Worm (Caenorhabditis elegans): ENCODE measurements around the gene T01B7.9.

Gene T01B7.9

ce11 chrII:8764332-8764731 lies 37.7 kb upstream of the T01B7.9 start:
- no peak for TF ChIP-seq pha-4 (tag; optimal IDR thresholded peaks at IDR 0.05)
- no peak for TF ChIP-seq ZK546.5 (tag; optimal IDR thresholded peaks at IDR 0.05)
- no peak for TF ChIP-seq ztf-11 (tag; optimal IDR thresholded peaks at IDR 0.05)
- no peak for TF ChIP-seq nhr-11 (tag; optimal IDR thresholded peaks at IDR 0.05)
- no peak for TF ChIP-seq nhr-23 (tag; optimal IDR thresholded peaks at IDR 0.05)
- TF ChIP-seq nhr-76 (tag; optimal IDR thresholded peaks at IDR 0.05) = no peak
- no peak for TF ChIP-seq fkh-10 (GFP tag; optimal IDR thresholded peaks at IDR 0.05)
- no peak for TF ChIP-seq nhr-67 (tag; optimal IDR thresholded peaks at IDR 0.05)
- no peak for TF ChIP-seq unc-62 (GFP tag; optimal IDR thresholded peaks at IDR 0.05)
- no peak for TF ChIP-seq jun-1 (tag; optimal IDR thresholded peaks at IDR 0.05)
- TF ChIP-seq nfya-1 (tag; optimal IDR thresholded peaks at IDR 0.05; ENCODE audit: insufficient read depth) = no peak
- no peak for TF ChIP-seq fos-1 (tag; optimal IDR thresholded peaks at IDR 0.05)
- no peak for TF ChIP-seq sea-2 (GFP tag; optimal IDR thresholded peaks at IDR 0.05)

ce11 chrII:8763367-8763766 lies 36.8 kb upstream of the T01B7.9 start:
- TF ChIP-seq hmg-11 (tag; optimal IDR thresholded peaks at IDR 0.05) (no peak), elt-1 (tag; optimal IDR thresholded peaks at IDR 0.05) (no peak), nhr-28 (tag; optimal IDR thresholded peaks at IDR 0.05) (no peak), eor-1 (tag; optimal IDR thresholded peaks at IDR 0.05) (no peak), elt-3 (tag; optimal IDR thresholded peaks at IDR 0.05) (no peak), nfya-1 (tag; optimal IDR thresholded peaks at IDR 0.05; ENCODE audit: insufficient read depth) (no peak), nhr-25 (tag; optimal IDR thresholded peaks at IDR 0.05) (no peak), ceh-28 (tag; optimal IDR thresholded peaks at IDR 0.05) (no peak)

ce11 chrII:8761739-8762138 lies 35.1 kb upstream of the T01B7.9 start:
- TF ChIP-seq nhr-43 (tag; optimal IDR thresholded peaks at IDR 0.05; ENCODE audit: poor library complexity, severe bottlenecking) (no peak), pha-4 (tag; optimal IDR thresholded peaks at IDR 0.05) (peak; percentile 20), elt-2 (tag; optimal IDR thresholded peaks at IDR 0.05) (peak; percentile 56)

- TF ChIP-seq ama-1 (optimal IDR thresholded peaks at IDR 0.05) = no peak
- no peak for TF ChIP-seq lin-39 (tag; optimal IDR thresholded peaks at IDR 0.05)
- TF ChIP-seq mdl-1 (tag; optimal IDR thresholded peaks at IDR 0.05) = no peak
- no peak for TF ChIP-seq nfya-1 (tag; optimal IDR thresholded peaks at IDR 0.05; ENCODE audit: insufficient read depth)
- TF ChIP-seq nhr-76 (tag; optimal IDR thresholded peaks at IDR 0.05) = no peak
- no peak for TF ChIP-seq fkh-10 (GFP tag; optimal IDR thresholded peaks at IDR 0.05)
- TF ChIP-seq nhr-12 (tag; optimal IDR thresholded peaks at IDR 0.05) = no peak
These were observed 32.9 kb upstream of the T01B7.9 start, which contains the start of gene fut-1 for ce11 chrII:8759493-8759892. Gene fut-1, minus strand, starts transcription at chrII:8759593.

ce11 chrII:8755270-8755669 lies 28.7 kb upstream of the T01B7.9 start, which contains the start of gene K08F8.7:
Gene K08F8.7, minus strand, starts transcription at chrII:8755370.
- TF ChIP-seq pha-4 (tag; optimal IDR thresholded peaks at IDR 0.05) = no peak
- no peak for TF ChIP-seq tbx-2 (tag; optimal IDR thresholded peaks at IDR 0.05)
- no peak for TF ChIP-seq nhr-77 (tag; optimal IDR thresholded peaks at IDR 0.05)
- no peak for TF ChIP-seq ztf-11 (tag; optimal IDR thresholded peaks at IDR 0.05)

ce11 chrII:8751686-8752085 lies 25.1 kb upstream of the T01B7.9 start, which contains the start of gene atf-2:
Gene atf-2, plus strand, starts transcription at chrII:8751986.
- no peak for TF ChIP-seq daf-12 (tag; optimal IDR thresholded peaks at IDR 0.05)
- no peak for TF ChIP-seq aly-2 (tag; optimal IDR thresholded peaks at IDR 0.05)
- TF ChIP-seq elt-3 (tag; optimal IDR thresholded peaks at IDR 0.05) = no peak

ce11 chrII:8751042-8751441 lies 24.4 kb upstream of the T01B7.9 start:
- TF ChIP-seq elt-2 (tag; optimal IDR thresholded peaks at IDR 0.05) (no peak), nhr-23 (tag; optimal IDR thresholded peaks at IDR 0.05) (peak; percentile 97), fos-1 (tag; optimal IDR thresholded peaks at IDR 0.05) (peak; percentile 38), nhr-43 (tag; optimal IDR thresholded peaks at IDR 0.05; ENCODE audit: poor library complexity, severe bottlenecking) (peak; percentile 66), nhr-25 (tag; optimal IDR thresholded peaks at IDR 0.05) (peak; percentile 81), elt-3 (tag; optimal IDR thresholded peaks at IDR 0.05) (peak in 1 of 3 experiments; percentile 54)
